Worm (Caenorhabditis elegans) whole organism, late embryonic: ENCODE results near the gene fbxa-11.

Experiments used
- C08G9.2 ChIP-seq: sonication (generic microtip); optimal IDR thresholded peaks from 2 replicates; lab custom pipeline; 2016; ENCODE audit warnings: mild to moderate bottlenecking, missing genetic modification characterization, moderate library complexity, missing compliant biosample characterization
- K09A11.1 ChIP-seq: sonication (generic microtip); optimal IDR thresholded peaks from 2 replicates; lab custom pipeline; 2017; ENCODE audit warnings: antibody characterized with exemption, mild to moderate bottlenecking, missing genetic modification characterization, missing compliant biosample characterization; ENCODE audit not compliant: insufficient read depth
- ceh-18 ChIP-seq: sonication (generic microtip); optimal IDR thresholded peaks from 2 replicates; lab custom pipeline; 2016; ENCODE audit warnings: missing genetic modification characterization, missing compliant biosample characterization
- ceh-19 ChIP-seq: fragments of 200-800 bp; sonication (Bioruptor generic); optimal IDR thresholded peaks from 2 replicates; lab custom pipeline; 2018; ENCODE audit warnings: mild to moderate bottlenecking, missing genetic modification characterization, missing compliant biosample characterization
- ceh-31 ChIP-seq: sonication (generic microtip); optimal IDR thresholded peaks from 2 replicates; lab custom pipeline; 2016; ENCODE audit warnings: missing genetic modification characterization, missing compliant biosample characterization
- ceh-34 ChIP-seq: sonication (generic microtip); optimal IDR thresholded peaks from 2 replicates; lab custom pipeline; 2016; ENCODE audit warnings: mild to moderate bottlenecking, missing genetic modification characterization, missing compliant biosample characterization
- ceh-45 ChIP-seq: fragments of 200-800 bp; sonication (Bioruptor generic); IDR thresholded peaks from 2 replicates; pipeline ENCODE4 v1.3.6; 2022; ENCODE audit warnings: missing genetic modification reagents, missing genetic modification characterization, missing compliant biosample characterization
- ceh-48 ChIP-seq: sonication (generic microtip); optimal IDR thresholded peaks from 2 replicates; lab custom pipeline; 2016; ENCODE audit warnings: missing genetic modification characterization, inconsistent platforms, missing compliant biosample characterization
- ceh-9 ChIP-seq: sonication (generic microtip); optimal IDR thresholded peaks from 2 replicates; lab custom pipeline; 2016; ENCODE audit warnings: mild to moderate bottlenecking, missing genetic modification characterization, inconsistent platforms, missing compliant biosample characterization
- che-1 ChIP-seq: sonication (generic microtip); optimal IDR thresholded peaks from 2 replicates; lab custom pipeline; 2016; ENCODE audit warnings: mild to moderate bottlenecking, missing genetic modification characterization, missing compliant biosample characterization
- dve-1 ChIP-seq: sonication (generic microtip); optimal IDR thresholded peaks from 2 replicates; lab custom pipeline; 2017; ENCODE audit warnings: antibody characterized with exemption, mild to moderate bottlenecking, missing genetic modification characterization, missing compliant biosample characterization
- elt-2 ChIP-seq: sonication (generic microtip); optimal IDR thresholded peaks from 2 replicates; lab custom pipeline; 2016; ENCODE audit warnings: missing genetic modification reagents, missing genetic modification characterization, missing compliant biosample characterization
- elt-4 ChIP-seq: sonication (generic microtip); optimal IDR thresholded peaks from 2 replicates; lab custom pipeline; 2016; ENCODE audit warnings: missing genetic modification characterization, missing compliant biosample characterization
- ets-4 ChIP-seq: sonication (generic microtip); optimal IDR thresholded peaks from 2 replicates; lab custom pipeline; 2016; ENCODE audit warnings: missing genetic modification characterization, missing compliant biosample characterization
- eyg-1 ChIP-seq: sonication (generic microtip); optimal IDR thresholded peaks from 2 replicates; lab custom pipeline; 2016; ENCODE audit warnings: missing genotype, missing genetic modification characterization, missing compliant biosample characterization
- fkh-6 ChIP-seq: sonication (generic microtip); optimal IDR thresholded peaks from 2 replicates; lab custom pipeline; 2016; ENCODE audit warnings: missing genetic modification characterization, missing compliant biosample characterization
- gmeb-2 ChIP-seq: sonication (generic microtip); optimal IDR thresholded peaks from 2 replicates; lab custom pipeline; 2016; ENCODE audit warnings: missing genetic modification characterization, inconsistent platforms, missing compliant biosample characterization
- hlh-13 ChIP-seq: fragments of 200-800 bp; sonication (Bioruptor generic); optimal IDR thresholded peaks from 2 replicates; lab custom pipeline; 2018; ENCODE audit warnings: mild to moderate bottlenecking, missing genetic modification characterization, missing compliant biosample characterization
- hlh-30 ChIP-seq: sonication (generic microtip); optimal IDR thresholded peaks from 2 replicates; lab custom pipeline; 2017; ENCODE audit warnings: antibody characterized with exemption, missing genetic modification characterization, missing compliant biosample characterization; ENCODE audit not compliant: insufficient read depth
- hlh-6 ChIP-seq: sonication (generic microtip); optimal IDR thresholded peaks from 2 replicates; lab custom pipeline; 2016; ENCODE audit warnings: missing genotype, missing genetic modification characterization, missing compliant biosample characterization
- hlh-8 ChIP-seq: sonication (generic microtip); optimal IDR thresholded peaks from 2 replicates; lab custom pipeline; 2016; ENCODE audit warnings: missing genotype, missing genetic modification characterization, missing compliant biosample characterization
- lin-11 ChIP-seq: fragments of 200-800 bp; sonication (Bioruptor generic); optimal IDR thresholded peaks from 2 replicates; lab custom pipeline; 2018; ENCODE audit warnings: mild to moderate bottlenecking, missing genetic modification characterization, missing compliant biosample characterization
- mec-3 ChIP-seq: sonication (generic microtip); optimal IDR thresholded peaks from 2 replicates; lab custom pipeline; 2016; ENCODE audit warnings: borderline replicate concordance, missing genetic modification characterization, missing compliant biosample characterization
- nfya-1 ChIP-seq: sonication (generic microtip); optimal IDR thresholded peaks from 2 replicates; lab custom pipeline; 2017; ENCODE audit warnings: missing genetic modification characterization, mild to moderate bottlenecking, missing compliant biosample characterization, antibody characterized with exemption, moderate library complexity
- nhr-232 ChIP-seq: sonication (generic microtip); optimal IDR thresholded peaks from 2 replicates; lab custom pipeline; 2016; ENCODE audit warnings: missing genetic modification characterization, missing compliant biosample characterization
- npax-4 ChIP-seq: sonication (generic microtip); optimal IDR thresholded peaks from 2 replicates; lab custom pipeline; 2016; ENCODE audit warnings: missing genetic modification characterization, missing compliant biosample characterization
- pag-3 ChIP-seq: sonication (generic microtip); optimal IDR thresholded peaks from 2 replicates; lab custom pipeline; 2016; ENCODE audit warnings: missing compliant biosample characterization, missing genetic modification characterization, borderline replicate concordance
- pat-9 ChIP-seq: fragments of 200-800 bp; sonication (Bioruptor generic); optimal IDR thresholded peaks from 2 replicates; lab custom pipeline; 2018; ENCODE audit warnings: mild to moderate bottlenecking, missing genetic modification characterization, moderate library complexity, missing compliant biosample characterization
- pha-2 ChIP-seq: sonication (generic microtip); optimal IDR thresholded peaks from 2 replicates; lab custom pipeline; 2017; ENCODE audit warnings: mild to moderate bottlenecking, missing genetic modification characterization, missing compliant biosample characterization
- pha-4 ChIP-seq: fragments of 150-350 bp; optimal IDR thresholded peaks from 2 replicates; lab custom pipeline; 2018; ENCODE audit warnings: missing biosample characterization, missing genetic modification reagents, missing genetic modification characterization
- pros-1 ChIP-seq: fragments of 150-350 bp; optimal IDR thresholded peaks from 2 replicates; lab custom pipeline; 2014; ENCODE audit warnings: missing biosample characterization, missing genetic modification reagents, missing genetic modification characterization
- rnt-1 ChIP-seq: sonication (generic microtip); optimal IDR thresholded peaks from 2 replicates; lab custom pipeline; 2016; ENCODE audit warnings: missing genetic modification characterization, missing compliant biosample characterization
- sdc-2 ChIP-seq: sonication (generic microtip); optimal IDR thresholded peaks from 2 replicates; lab custom pipeline; 2016; ENCODE audit warnings: missing genotype, missing genetic modification characterization, missing compliant biosample characterization
- sox-2 ChIP-seq: fragments of 200-800 bp; sonication (Bioruptor generic); IDR thresholded peaks from 2 replicates; pipeline ENCODE4 v1.3.6; 2022; ENCODE audit warnings: missing genetic modification reagents, missing genetic modification characterization, missing compliant biosample characterization
- syd-9 ChIP-seq: sonication (generic microtip); optimal IDR thresholded peaks from 2 replicates; lab custom pipeline; 2016; ENCODE audit warnings: mild to moderate bottlenecking, missing genetic modification characterization, moderate library complexity, missing compliant biosample characterization
- tbx-2 ChIP-seq: sonication (generic microtip); optimal IDR thresholded peaks from 2 replicates; lab custom pipeline; 2016; ENCODE audit warnings: missing genetic modification characterization, missing compliant biosample characterization
- ttx-3 ChIP-seq: sonication (generic microtip); optimal IDR thresholded peaks from 2 replicates; lab custom pipeline; 2016; ENCODE audit warnings: missing genetic modification reagents, missing genetic modification characterization, missing compliant biosample characterization
- unc-55 ChIP-seq: sonication (generic microtip); optimal IDR thresholded peaks from 2 replicates; lab custom pipeline; 2017; ENCODE audit warnings: missing biosample characterization, missing genetic modification reagents, missing genetic modification characterization
- unc-86 ChIP-seq: sonication (generic microtip); optimal IDR thresholded peaks from 2 replicates; lab custom pipeline; 2016; ENCODE audit warnings: missing genetic modification characterization, missing compliant biosample characterization
- zip-5 ChIP-seq: sonication (generic microtip); optimal IDR thresholded peaks from 2 replicates; lab custom pipeline; 2016; ENCODE audit warnings: missing genetic modification characterization, missing compliant biosample characterization
- ztf-16 ChIP-seq: sonication (generic microtip); optimal IDR thresholded peaks from 2 replicates; lab custom pipeline; 2017; ENCODE audit warnings: missing genetic modification characterization, missing compliant biosample characterization

fbxa-11 gene

DNA sequence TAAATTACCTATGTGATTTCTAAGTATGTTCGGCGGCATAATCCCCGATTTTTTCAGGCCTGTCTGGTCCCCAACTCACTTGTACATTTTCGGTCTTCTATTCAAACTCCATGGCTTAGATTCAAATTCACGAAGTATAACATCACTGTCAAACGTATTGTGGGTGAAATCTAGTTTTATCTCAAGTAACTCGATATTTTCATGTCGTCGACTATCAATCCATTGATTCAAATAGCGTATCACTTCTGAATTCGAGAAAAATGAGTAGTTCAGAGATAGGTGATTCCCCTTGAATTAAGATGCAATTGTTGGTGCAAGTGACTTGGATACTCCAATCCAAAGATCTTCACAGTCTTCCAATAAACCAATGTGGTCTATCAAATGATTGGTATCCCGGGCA lies 14.0 kb downstream of the fbxa-11 start:
- no peak for TF ChIP-seq ceh-34 (tag; lab: Kevin White, UChicago)
- no peak for TF ChIP-seq che-1 (tag; lab: Kevin White, UChicago)
- no peak for TF ChIP-seq zip-5
- no peak for TF ChIP-seq hlh-13 (GFP tag; lab: Kevin White, UChicago)
- no peak for TF ChIP-seq ztf-16
- TF ChIP-seq unc-55 (GFP tag; lab: Kevin White, UChicago): no peak
- no peak for TF ChIP-seq rnt-1 (tag; lab: Kevin White, UChicago)
- no peak for TF ChIP-seq nfya-1
- no peak for TF ChIP-seq fkh-6 (tag; lab: Kevin White, UChicago)
- no peak for TF ChIP-seq eyg-1
- no peak for TF ChIP-seq hlh-8 (tag; lab: Kevin White, UChicago)
- TF ChIP-seq sdc-2: no peak
- TF ChIP-seq ttx-3: no peak
- TF ChIP-seq, all 69 proteins: peak for 0

DNA sequence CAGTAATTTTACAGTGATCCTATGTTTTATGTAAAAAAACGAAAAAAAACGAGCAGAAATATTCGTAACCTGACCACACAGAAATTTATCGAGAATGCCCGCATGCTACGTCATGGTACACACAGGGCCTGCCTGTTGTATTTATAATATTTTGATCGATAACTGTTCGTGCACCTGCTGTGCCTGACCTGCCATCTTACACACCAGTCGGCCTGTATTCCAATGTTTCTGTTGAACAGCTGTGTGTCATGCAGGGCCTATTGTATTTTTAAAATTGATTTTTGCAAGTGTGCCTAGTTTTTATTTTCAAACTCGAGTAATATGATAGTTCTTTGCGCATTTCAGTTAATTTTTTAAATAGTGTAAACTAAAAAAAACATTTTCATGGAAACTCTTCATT lies 15.6 kb downstream of the fbxa-11 start:
- TF ChIP-seq unc-55 (GFP tag; lab: Kevin White, UChicago): no peak
- TF ChIP-seq pros-1: no peak
- no peak for TF ChIP-seq ceh-34 (tag; lab: Kevin White, UChicago)
- TF ChIP-seq tbx-2 (tag; lab: Kevin White, UChicago): no peak
- no peak for TF ChIP-seq fkh-6 (tag; lab: Kevin White, UChicago)
- TF ChIP-seq ceh-18 (tag; lab: Kevin White, UChicago): no peak
- no peak for TF ChIP-seq hlh-6 (tag; lab: Kevin White, UChicago)
- TF ChIP-seq npax-4: no peak
- TF ChIP-seq, all 69 proteins: peak for 0

DNA sequence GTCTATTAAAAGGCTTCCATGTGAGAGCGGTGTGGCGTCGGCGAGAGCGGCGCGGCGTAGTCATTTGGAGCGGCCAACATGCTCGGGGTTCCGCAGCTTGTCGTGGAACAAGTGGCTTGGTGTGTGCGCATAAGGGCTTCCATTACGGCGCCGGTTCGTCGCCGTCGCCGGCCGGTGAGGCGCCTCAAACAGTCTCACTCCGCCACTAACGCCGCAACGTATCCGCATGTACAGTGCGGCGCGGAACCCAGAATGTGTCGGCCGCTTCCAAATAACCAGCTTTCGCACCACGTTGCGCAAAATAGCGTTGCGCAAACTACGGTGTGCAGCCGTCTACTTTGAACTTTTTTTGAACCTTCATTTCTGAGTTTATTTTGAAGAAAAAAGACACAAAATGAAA lies 20.3 kb downstream of the fbxa-11 start:
- TF ChIP-seq pha-4 (tag; lab: Kevin White, UChicago) (no peak), ceh-9 (tag; lab: Kevin White, UChicago) (no peak), mec-3 (peak; percentile 27)

DNA sequence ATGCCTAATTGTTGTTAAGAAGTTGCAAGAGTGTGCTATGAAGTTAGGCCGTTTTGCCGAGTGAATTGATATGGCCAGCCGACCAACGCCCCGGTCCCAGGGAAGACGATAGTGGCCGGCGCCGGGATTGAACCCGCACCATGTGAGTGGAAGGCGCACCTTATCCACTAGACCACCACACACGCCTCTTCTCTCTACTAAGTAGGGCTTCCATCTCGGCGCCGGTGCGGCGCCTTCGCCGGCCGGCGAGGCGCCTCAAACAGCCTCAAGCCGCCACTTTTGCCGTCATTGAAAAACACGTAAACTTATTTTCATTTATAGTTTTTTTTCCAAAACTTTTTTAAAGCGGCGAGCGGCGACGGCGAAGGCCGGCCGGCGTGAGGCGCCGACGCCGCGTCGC lies 28.2 kb downstream of the fbxa-11 start:
- TF ChIP-seq ceh-19 (no peak), C08G9.2 (tag; lab: Kevin White, UChicago) (no peak), unc-86 (tag; lab: Kevin White, UChicago) (no peak), nfya-1 (no peak), hlh-6 (tag; lab: Kevin White, UChicago) (no peak), pha-4 (tag; lab: Kevin White, UChicago) (no peak), lin-11 (tag; lab: Kevin White, UChicago) (no peak), dve-1 (tag; lab: Kevin White, UChicago) (no peak), ets-4 (no peak)

DNA sequence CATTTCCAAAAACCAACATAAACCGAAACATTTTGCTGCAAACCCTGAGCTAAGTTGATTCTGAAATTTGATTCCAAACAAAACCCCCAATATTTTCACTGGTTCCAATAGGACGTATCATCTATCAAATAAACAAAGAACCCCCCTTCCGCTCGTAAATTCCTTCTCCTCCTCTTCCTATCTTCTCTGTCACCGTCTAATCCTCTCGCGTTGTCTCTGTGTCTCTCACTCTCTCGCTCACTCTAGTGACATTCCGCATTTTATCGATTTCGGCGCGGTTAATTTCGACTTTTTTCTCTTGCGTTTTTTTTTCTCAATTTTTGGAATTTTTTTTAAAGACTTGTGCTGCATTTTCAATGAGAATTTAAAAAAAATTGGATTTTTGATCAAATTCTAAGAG lies 31.3 kb downstream of the fbxa-11 start:
- TF ChIP-seq sox-2: no peak
- TF ChIP-seq sdc-2: no peak
- TF ChIP-seq ets-4: no peak
- no peak for TF ChIP-seq gmeb-2
- TF ChIP-seq pat-9 (tag; lab: Kevin White, UChicago): no peak
- no peak for TF ChIP-seq syd-9 (tag; lab: Kevin White, UChicago)
- no peak for TF ChIP-seq nhr-232 (tag; lab: Kevin White, UChicago)
- peak; percentile 58 for TF ChIP-seq nfya-1
- TF ChIP-seq ceh-34 (tag; lab: Kevin White, UChicago): peak; percentile 73
- TF ChIP-seq K09A11.1 (tag; lab: Kevin White, UChicago): no peak
- no peak for TF ChIP-seq elt-2 (tag; lab: Kevin White, UChicago)
- TF ChIP-seq dve-1 (tag; lab: Kevin White, UChicago): peak; percentile 27
- no peak for TF ChIP-seq ceh-45 (GFP tag; lab: Robert Waterston, UW)
- TF ChIP-seq pag-3 (tag; lab: Kevin White, UChicago): no peak
- peak; percentile 9 for TF ChIP-seq ceh-31 (tag; lab: Kevin White, UChicago)
- TF ChIP-seq tbx-2 (tag; lab: Kevin White, UChicago): peak; percentile 23
- TF ChIP-seq unc-55 (GFP tag; lab: Kevin White, UChicago): peak; percentile 34
- no peak for TF ChIP-seq pha-2 (tag; lab: Kevin White, UChicago)
- peak; percentile 3 for TF ChIP-seq ceh-18 (tag; lab: Kevin White, UChicago)
- no peak for TF ChIP-seq hlh-30 (tag; lab: Kevin White, UChicago)
- TF ChIP-seq elt-4 (tag; lab: Kevin White, UChicago): no peak
- TF ChIP-seq ztf-16: no peak
- TF ChIP-seq ceh-9 (tag; lab: Kevin White, UChicago): no peak
- TF ChIP-seq ceh-48 (tag; lab: Kevin White, UChicago): peak; percentile 80
- TF ChIP-seq, all 69 proteins: peak for 8
